Fruit fly (Drosophila melanogaster): Measurements from ENCODE around the gene SelG.

- TF ChIP-seq CG8478 (optimal IDR thresholded peaks at IDR 0.05): no peak
- no peak for TF ChIP-seq CTCF (optimal IDR thresholded peaks at IDR 0.05)
Measured at dm6 chrX:11891682-11892179, 4.6 kb downstream of the SelG start, which contains the start of gene sicily.
